Worm (Caenorhabditis elegans): ENCODE results near the gene ipla-2.

Gene ipla-2

ce11 chrX:9789110-9789509 is 48.7 kb downstream of the ipla-2 start, which contains the start of gene F36G3.1:
TSS of gene F36G3.1 (minus strand) at chrX:9789210.
- TF ChIP-seq sem-2 (GFP tag; optimal IDR thresholded peaks at IDR 0.05) (no peak), nhr-2 (tag; optimal IDR thresholded peaks at IDR 0.05) (no peak), zip-8 (tag; optimal IDR thresholded peaks at IDR 0.05) (no peak), unc-62 (GFP tag; optimal IDR thresholded peaks at IDR 0.05) (no peak), ztf-11 (tag; optimal IDR thresholded peaks at IDR 0.05) (no peak), elt-3 (tag; optimal IDR thresholded peaks at IDR 0.05) (no peak), nhr-237 (tag; optimal IDR thresholded peaks at IDR 0.05) (no peak), elt-1 (tag; optimal IDR thresholded peaks at IDR 0.05; ENCODE audit: borderline replicate concordance, insufficient read depth) (no peak), lin-13 (tag; optimal IDR thresholded peaks at IDR 0.05) (no peak), unc-39 (tag; optimal IDR thresholded peaks at IDR 0.05) (no peak)

DNA sequence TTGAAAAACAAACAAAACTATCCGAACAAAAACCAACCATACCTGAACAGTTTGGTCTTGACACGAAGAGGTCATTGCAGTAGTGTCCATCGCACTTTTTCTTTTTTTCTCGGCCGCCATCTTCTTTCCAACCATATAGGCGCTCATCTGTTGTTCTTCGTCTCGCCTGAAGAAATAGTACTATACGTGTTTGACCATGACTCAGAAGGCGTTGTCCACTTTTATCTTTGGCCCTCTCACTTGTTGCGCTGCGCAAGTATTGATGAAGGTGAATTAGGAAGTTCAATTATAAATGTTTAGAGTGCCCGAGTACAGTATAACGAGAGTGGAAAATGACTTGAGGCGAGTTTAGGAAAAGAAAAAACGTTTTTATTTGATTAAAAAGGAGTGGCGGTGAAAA is 52.0 kb downstream of the ipla-2 start:
- TF ChIP-seq nhr-2 (tag; optimal IDR thresholded peaks at IDR 0.05) = no peak
- no peak for TF ChIP-seq ceh-43 (GFP tag; optimal IDR thresholded peaks at IDR 0.05)
- TF ChIP-seq nhr-12 (tag; optimal IDR thresholded peaks at IDR 0.05) = no peak
- no peak for TF ChIP-seq lin-13 (tag; optimal IDR thresholded peaks at IDR 0.05)
- no peak for TF ChIP-seq nhr-76 (tag; optimal IDR thresholded peaks at IDR 0.05)
- TF ChIP-seq flh-1 (GFP tag; optimal IDR thresholded peaks at IDR 0.05) = no peak
- TF ChIP-seq ceh-83 (GFP tag; optimal IDR thresholded peaks at IDR 0.05) = no peak
- no peak for TF ChIP-seq drap-1 (GFP tag; optimal IDR thresholded peaks at IDR 0.05)
- no peak for TF ChIP-seq nhr-237 (tag; optimal IDR thresholded peaks at IDR 0.05)
- no peak for TF ChIP-seq tbx-8 (GFP tag; optimal IDR thresholded peaks at IDR 0.05)
- TF ChIP-seq nhr-28 (tag; optimal IDR thresholded peaks at IDR 0.05) = no peak
- TF ChIP-seq unc-62 (GFP tag; optimal IDR thresholded peaks at IDR 0.05) = no peak
